Worm (Caenorhabditis elegans): ENCODE results near the gene glr-8.

ce11 chrX:6551679-6552078 lies 45.9 kb downstream of the glr-8 start:
- TF ChIP-seq ceh-82 (tag; optimal IDR thresholded peaks at IDR 0.05), result no peak
- TF ChIP-seq fkh-10 (GFP tag; optimal IDR thresholded peaks at IDR 0.05), result no peak
- no peak for TF ChIP-seq unc-39 (tag; optimal IDR thresholded peaks at IDR 0.05)

All from whole organism, L3 larva.